Fruit fly (Drosophila melanogaster) whole organism: Measurements from ENCODE around the gene CG4835.

ENCODE experiments used
- pan ChIP-seq: fragments of >200 bp; optimal IDR thresholded peaks from 2 replicates; lab custom pipeline; 2017
- psq ChIP-seq: fragments of >200 bp; optimal IDR thresholded peaks from 2 replicates; lab custom pipeline; 2017

- no peak for TF ChIP-seq pan (lab: Kevin White, UChicago)
- TF ChIP-seq psq (lab: Kevin White, UChicago) = no peak
Measured at dm6 chr3L:5447843-5448242, 31.7 kb upstream of the CG4835 start.
